Fruit fly (Drosophila melanogaster): Measurements from ENCODE around the gene CG5758.

The CG5758 gene

DNA sequence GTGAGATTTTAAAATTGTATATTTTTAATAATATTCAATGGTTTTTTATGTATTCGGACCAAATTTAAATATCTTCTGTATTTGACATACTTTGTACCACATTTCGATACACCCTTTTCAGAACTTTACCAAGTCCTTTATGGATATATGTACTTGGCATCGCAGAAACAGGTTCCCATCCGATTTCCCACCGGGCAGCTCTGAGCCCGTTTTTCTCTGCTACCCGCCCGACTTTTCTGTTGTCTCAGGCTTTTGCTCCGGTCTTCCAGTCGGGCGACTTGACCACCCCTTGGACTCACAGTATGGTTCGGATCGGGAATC, 2.4 kb downstream of the CG5758 start:
- TF ChIP-seq psq (optimal IDR thresholded peaks at IDR 0.05): no peak
- TF ChIP-seq Sin3A (optimal IDR thresholded peaks at IDR 0.05): no peak
- no peak for TF ChIP-seq insv (optimal IDR thresholded peaks at IDR 0.05)
- no peak for TF ChIP-seq h (optimal IDR thresholded peaks at IDR 0.05)
- TF ChIP-seq Myc (optimal IDR thresholded peaks at IDR 0.05): no peak
- no peak for TF ChIP-seq ttk (optimal IDR thresholded peaks at IDR 0.05)

DNA sequence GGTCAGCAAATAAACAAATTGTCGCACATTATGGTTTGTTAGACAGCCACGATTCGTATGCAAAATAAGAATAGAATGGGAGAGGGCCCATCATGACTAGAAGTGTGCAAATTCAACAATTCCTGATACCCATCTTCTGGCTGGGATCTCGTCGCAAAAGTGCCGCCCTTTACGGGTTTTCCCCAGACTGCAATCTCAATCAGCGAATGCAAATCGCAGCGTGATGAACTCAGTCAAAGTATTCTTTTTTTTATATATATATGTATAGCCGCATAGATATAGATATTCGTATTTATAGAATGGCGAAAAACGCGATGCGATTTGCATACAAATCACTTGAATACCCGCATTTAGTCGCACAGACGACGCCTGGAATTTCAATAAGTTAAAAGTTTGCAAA, 3.1 kb downstream of the CG5758 start:
- TF ChIP-seq ttk (optimal IDR thresholded peaks at IDR 0.05) (no peak), psq (optimal IDR thresholded peaks at IDR 0.05) (no peak), h (optimal IDR thresholded peaks at IDR 0.05) (no peak), Myc (optimal IDR thresholded peaks at IDR 0.05) (no peak), Sin3A (optimal IDR thresholded peaks at IDR 0.05) (no peak), insv (optimal IDR thresholded peaks at IDR 0.05) (no peak)

DNA sequence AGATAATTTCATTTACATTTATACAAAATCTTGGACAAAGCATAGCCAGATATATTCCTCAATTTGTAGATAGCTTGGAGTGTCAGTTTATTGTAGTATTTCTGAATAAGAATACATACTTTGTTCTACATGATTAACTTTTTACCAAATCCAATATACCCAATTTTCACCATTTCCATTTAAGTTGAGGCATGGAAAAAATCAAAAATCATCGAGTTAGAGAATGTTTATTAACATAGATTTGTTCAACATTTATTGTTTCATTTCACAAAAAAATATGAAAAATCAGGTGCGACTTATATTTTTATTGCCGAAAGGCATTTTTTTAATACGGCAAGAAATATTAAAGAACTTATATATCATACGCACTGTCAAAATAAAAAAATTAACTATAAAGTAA, 5.9 kb downstream of the CG5758 start, which contains the start of gene Grl36b:
Gene Grl36b, minus strand, starts transcription at position 101 of the 400 bp plus-strand sequence.
- TF ChIP-seq Sin3A (optimal IDR thresholded peaks at IDR 0.05) (no peak), h (optimal IDR thresholded peaks at IDR 0.05) (no peak), insv (optimal IDR thresholded peaks at IDR 0.05) (no peak), Myc (optimal IDR thresholded peaks at IDR 0.05) (no peak), psq (optimal IDR thresholded peaks at IDR 0.05) (no peak), ttk (optimal IDR thresholded peaks at IDR 0.05) (no peak)

DNA sequence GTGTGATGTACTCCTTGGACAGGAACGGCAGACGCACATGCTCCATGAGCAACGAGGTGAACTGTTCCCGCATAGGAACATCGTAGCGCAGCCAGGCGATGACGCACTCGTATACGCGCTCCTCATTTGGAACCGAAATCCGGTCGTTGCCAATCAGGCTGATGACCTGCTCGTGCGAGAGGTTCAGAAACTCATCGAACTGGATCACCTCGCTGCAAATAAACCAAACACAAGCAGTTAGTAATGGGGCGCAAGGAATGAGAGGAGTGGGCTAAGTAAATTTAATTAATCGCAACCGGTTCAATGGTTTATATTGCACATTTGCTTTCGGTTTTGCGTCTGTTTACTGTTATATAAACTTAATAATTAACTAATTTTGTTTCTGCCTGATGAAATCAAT, 14.8 kb downstream of the CG5758 start:
- TF ChIP-seq Myc (optimal IDR thresholded peaks at IDR 0.05) (no peak), psq (optimal IDR thresholded peaks at IDR 0.05) (no peak), h (optimal IDR thresholded peaks at IDR 0.05) (no peak), ttk (optimal IDR thresholded peaks at IDR 0.05) (no peak), Sin3A (optimal IDR thresholded peaks at IDR 0.05) (no peak), insv (optimal IDR thresholded peaks at IDR 0.05) (no peak)

DNA sequence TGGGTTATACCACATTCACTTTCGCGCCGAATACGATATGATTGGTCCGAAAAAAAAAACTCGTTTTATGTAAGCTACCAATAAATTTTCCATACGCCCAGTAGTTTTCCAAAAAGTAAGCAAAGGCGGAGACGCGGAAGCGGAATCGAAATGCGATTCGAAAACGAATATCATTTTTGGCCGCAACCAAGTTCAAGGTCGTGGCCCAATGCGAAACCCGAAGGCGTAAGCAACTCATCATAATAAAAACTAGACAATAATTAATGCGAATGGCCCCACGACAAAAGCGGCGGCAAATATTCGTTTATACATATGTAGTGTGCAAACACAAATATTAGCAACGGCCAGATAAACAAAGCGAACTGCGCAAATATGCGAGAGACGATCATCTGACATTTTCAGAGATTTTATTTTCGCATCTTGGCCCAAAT, 16.6 kb downstream of the CG5758 start:
- no peak for TF ChIP-seq insv (optimal IDR thresholded peaks at IDR 0.05)
- no peak for TF ChIP-seq Myc (optimal IDR thresholded peaks at IDR 0.05)
- no peak for TF ChIP-seq h (optimal IDR thresholded peaks at IDR 0.05)
- no peak for TF ChIP-seq Sin3A (optimal IDR thresholded peaks at IDR 0.05)
- TF ChIP-seq psq (optimal IDR thresholded peaks at IDR 0.05): no peak

DNA sequence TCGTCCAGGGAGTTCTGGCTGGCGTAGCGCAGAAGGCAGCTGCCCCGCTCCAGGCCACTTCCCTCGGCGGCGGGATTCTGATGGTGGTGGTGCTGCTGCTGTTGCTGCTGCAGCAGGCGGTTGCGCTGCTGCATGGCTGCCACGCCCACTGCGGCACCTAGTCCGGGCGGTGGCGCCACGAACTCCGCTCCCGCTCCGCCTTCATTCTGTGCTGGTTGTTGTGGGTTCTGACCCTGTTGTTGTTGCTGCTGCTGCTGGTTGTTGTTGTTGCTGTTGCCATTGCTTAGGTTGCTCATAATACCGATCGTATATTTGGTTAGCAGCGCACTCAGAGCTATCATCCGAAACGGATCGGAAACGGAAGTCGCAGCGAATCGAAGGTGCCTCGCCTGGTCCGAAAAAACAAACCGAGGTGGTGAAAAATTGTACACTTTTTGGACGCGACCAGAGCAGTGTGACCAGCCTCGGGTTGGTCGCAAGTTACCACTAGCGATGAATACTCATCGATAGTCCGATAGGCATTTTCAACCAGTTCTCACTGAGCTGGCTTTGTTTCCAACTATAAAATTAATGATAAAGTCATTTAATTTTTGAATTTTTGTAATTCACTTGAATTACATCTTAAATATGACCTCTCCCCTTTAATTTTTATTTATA, 17.9 kb downstream of the CG5758 start, which contains the start of gene kel:
Gene kel, minus strand, starts transcription at position 493 of the 657 bp plus-strand sequence.
- no peak for TF ChIP-seq h (optimal IDR thresholded peaks at IDR 0.05)
- TF ChIP-seq ttk (optimal IDR thresholded peaks at IDR 0.05): no peak
- TF ChIP-seq insv (optimal IDR thresholded peaks at IDR 0.05): no peak
- TF ChIP-seq Myc (optimal IDR thresholded peaks at IDR 0.05): no peak
- no peak for TF ChIP-seq Sin3A (optimal IDR thresholded peaks at IDR 0.05)
- no peak for TF ChIP-seq psq (optimal IDR thresholded peaks at IDR 0.05)

DNA sequence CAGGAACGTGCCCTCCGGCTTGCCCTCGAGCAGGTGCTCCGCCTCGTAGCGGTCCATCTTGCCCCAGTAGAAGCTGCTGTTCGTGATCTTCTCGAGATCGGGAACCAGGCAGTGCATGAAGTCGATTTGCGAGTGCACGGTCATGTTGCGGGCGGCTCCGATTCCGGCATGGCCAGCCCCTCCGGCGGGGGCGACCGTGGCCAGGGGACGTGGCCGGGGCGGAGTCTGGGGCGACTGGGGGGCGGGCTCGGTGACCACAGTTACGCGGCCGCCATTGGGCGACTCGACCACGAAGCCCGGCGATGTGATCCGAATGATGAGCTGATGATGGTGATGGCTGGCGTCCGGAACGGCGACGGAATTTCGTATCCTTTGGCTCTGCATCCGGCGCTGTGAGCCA, 20.7 kb downstream of the CG5758 start:
- TF ChIP-seq Sin3A (optimal IDR thresholded peaks at IDR 0.05): no peak
- no peak for TF ChIP-seq psq (optimal IDR thresholded peaks at IDR 0.05)
- no peak for TF ChIP-seq Myc (optimal IDR thresholded peaks at IDR 0.05)
- no peak for TF ChIP-seq insv (optimal IDR thresholded peaks at IDR 0.05)
- TF ChIP-seq ttk (optimal IDR thresholded peaks at IDR 0.05): peak; percentile 65

DNA sequence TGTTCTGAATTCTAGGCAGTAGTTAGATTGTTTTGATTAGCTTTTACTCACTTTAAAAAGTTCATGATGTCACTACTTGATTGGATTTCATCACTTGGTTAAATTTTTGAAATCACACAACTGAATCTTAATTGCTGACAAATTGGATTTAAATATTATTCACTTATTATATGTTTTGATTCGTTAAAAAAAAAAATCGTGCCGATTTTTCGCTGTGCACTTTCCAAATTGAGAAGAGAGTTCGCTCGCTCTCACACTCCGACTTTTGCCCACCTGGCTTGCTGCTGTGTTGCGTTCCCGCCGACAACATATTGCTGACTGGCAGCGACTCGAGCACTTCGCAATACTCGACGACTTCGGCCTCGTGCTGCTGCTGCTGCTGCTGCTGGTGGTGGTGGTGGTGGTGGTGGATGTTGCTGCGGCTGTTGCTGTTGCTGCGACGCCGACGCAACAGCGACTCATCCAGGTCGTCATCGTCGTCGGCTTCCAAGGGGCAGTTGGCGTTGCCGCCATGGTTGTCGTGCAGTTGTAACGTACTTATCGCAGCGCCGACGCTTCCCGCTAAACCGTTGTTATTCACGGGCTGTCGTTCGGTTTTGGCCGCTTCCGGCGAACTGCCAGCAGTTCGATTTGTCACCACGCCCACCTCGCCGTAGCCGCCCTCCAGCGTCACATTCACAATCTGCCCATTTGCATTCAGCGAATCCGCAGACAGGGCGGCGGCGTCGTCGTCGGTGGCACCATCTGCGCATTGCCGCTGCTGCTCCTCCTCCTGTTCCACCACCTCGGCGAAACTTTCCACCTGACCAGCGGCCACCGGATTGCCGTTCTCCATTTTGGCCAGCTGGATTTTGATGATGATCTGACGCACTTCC, 21.9 kb downstream of the CG5758 start:
- TF ChIP-seq h (optimal IDR thresholded peaks at IDR 0.05) (no peak), Myc (optimal IDR thresholded peaks at IDR 0.05) (no peak), insv (optimal IDR thresholded peaks at IDR 0.05) (no peak), psq (optimal IDR thresholded peaks at IDR 0.05) (no peak)

DNA sequence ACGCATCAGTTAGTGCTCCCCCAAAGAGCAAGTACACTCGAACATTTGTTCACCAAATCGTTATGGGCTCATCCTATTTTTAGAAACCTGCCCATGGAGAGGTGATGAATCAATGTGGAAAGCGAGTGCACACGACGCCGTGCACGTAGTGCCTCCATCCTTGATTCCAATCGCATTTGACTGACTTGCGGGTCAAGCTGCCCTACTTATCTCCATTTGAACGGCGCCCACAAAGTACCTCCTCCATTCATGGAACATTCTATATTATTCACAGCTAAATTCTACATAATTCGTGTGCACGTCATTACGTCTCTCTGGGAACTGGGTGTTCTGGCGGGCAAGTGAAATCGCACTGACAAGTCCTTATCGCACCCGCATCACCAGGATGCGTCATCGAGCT, 23.4 kb downstream of the CG5758 start:
- TF ChIP-seq insv (optimal IDR thresholded peaks at IDR 0.05): no peak
- no peak for TF ChIP-seq Sin3A (optimal IDR thresholded peaks at IDR 0.05)
- no peak for TF ChIP-seq psq (optimal IDR thresholded peaks at IDR 0.05)
- TF ChIP-seq h (optimal IDR thresholded peaks at IDR 0.05): no peak
- TF ChIP-seq Myc (optimal IDR thresholded peaks at IDR 0.05): no peak
- no peak for TF ChIP-seq ttk (optimal IDR thresholded peaks at IDR 0.05)

DNA sequence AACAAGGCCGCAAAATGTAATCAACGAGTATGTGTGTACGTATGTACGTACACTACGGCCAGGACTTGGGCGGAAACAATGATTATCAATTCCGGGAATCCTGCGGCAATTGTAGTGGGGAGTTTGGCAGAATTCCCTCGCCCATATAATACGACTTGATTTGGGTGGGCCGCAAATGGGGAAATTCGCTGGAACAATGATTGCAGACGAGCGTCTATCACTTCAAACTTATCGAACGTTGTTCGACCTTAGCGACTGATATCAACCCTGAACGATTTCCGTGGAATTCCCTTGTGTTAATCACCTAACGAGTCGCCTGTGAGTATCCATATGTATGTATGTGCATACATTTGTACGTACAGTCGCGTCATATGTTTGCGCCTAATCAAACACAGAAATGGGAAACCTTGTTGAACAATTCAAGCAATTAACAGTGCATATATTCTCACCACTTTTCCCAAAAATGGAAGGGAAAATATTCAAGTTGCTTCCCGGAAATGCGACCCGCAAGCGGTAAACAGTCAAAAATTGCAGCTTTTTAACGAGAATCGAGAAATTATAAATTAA, 24.6 kb downstream of the CG5758 start:
- TF ChIP-seq insv (optimal IDR thresholded peaks at IDR 0.05) (no peak), h (optimal IDR thresholded peaks at IDR 0.05) (no peak)

DNA sequence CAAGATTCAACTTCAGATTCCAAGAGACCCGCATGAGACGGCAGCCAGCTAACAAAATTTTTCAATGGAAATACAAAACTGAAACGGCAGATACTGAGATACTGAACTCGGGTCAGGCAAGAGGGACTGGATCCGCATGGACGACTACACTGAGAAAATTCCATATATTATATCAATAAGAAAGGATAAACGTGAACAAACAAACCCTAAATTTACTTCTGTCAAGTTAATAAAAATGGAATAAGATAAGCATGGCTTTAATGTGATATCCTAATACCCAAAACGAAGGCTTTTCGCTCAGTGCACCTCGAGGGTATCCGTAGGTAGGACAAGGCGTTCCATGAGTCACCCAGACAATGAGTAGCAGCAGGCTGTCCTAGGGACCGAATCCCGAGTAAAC, 25.5 kb downstream of the CG5758 start:
- TF ChIP-seq psq (optimal IDR thresholded peaks at IDR 0.05) (no peak), ttk (optimal IDR thresholded peaks at IDR 0.05) (no peak)

DNA sequence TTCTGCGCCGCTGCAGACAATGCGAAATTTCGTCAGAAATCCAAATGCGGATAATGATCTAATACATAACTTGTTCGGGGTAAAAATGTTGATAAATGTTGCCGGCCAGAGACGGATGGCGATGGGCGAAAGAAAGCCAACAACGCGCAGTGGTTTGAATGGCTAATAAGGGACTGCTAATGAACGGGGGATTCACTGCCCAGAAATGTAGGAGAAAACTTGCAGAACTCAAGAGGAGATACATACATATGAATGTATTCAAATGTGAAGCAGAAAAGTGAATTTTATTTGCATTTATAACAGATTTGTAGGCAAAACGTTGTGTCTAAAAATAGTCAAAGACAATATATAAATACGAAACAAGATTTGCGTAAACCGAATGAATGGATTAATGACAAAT, 26.0 kb downstream of the CG5758 start:
- TF ChIP-seq Myc (optimal IDR thresholded peaks at IDR 0.05): no peak
- TF ChIP-seq ttk (optimal IDR thresholded peaks at IDR 0.05): no peak
- no peak for TF ChIP-seq Sin3A (optimal IDR thresholded peaks at IDR 0.05)
- TF ChIP-seq insv (optimal IDR thresholded peaks at IDR 0.05): no peak
- TF ChIP-seq psq (optimal IDR thresholded peaks at IDR 0.05): no peak

Measured in Kc167 (cell line).